Fruit fly (Drosophila melanogaster) whole organism, pupa: ENCODE measurements around the gene bocks.
A peak's percentile ranks its signal among the peaks of the same experiment; 100 is the strongest.

Source experiments
- CG10348 ChIP-seq: fragments of 200-800 bp; sonication (Bioruptor generic); IDR thresholded peaks from 2 replicates; pipeline ENCODE4 v1.3.6; 2022; ENCODE audit warnings: missing biosample characterization, missing genetic modification characterization
- CG12605 ChIP-seq: fragments of 200-800 bp; sonication (Bioruptor generic); IDR thresholded peaks from 2 replicates; pipeline ENCODE4 v1.3.6; 2022; ENCODE audit warnings: missing biosample characterization, missing genetic modification characterization
- CG13204 ChIP-seq: fragments of 200-800 bp; sonication (Bioruptor generic); optimal IDR thresholded peaks from 2 replicates; lab custom pipeline; 2018; ENCODE audit warnings: missing biosample characterization, mild to moderate bottlenecking, missing genetic modification characterization, moderate library complexity
- CG14655 ChIP-seq: fragments of 200-800 bp; sonication (Bioruptor generic); optimal IDR thresholded peaks from 3 replicates; lab custom pipeline; 2017; ENCODE audit warnings: mild to moderate bottlenecking, missing biosample characterization, missing genetic modification reagents, missing genetic modification characterization
- CG15710 ChIP-seq: fragments of 200-800 bp; sonication (Bioruptor generic); optimal IDR thresholded peaks from 2 replicates; lab custom pipeline; 2018; ENCODE audit warnings: missing biosample characterization, mild to moderate bottlenecking, missing genetic modification characterization, moderate library complexity
- CG17806 ChIP-seq: fragments of 200-800 bp; sonication (Bioruptor generic); optimal IDR thresholded peaks from 2 replicates; lab custom pipeline; 2018; ENCODE audit warnings: missing biosample characterization, mild to moderate bottlenecking, missing genetic modification characterization, moderate library complexity
- CG32121 ChIP-seq: fragments of 200-800 bp; sonication (Bioruptor generic); IDR thresholded peaks from 2 replicates; pipeline ENCODE4 v1.3.6; 2022; ENCODE audit warnings: missing biosample characterization, missing genetic modification characterization
- CG34367 ChIP-seq: fragments of 200-800 bp; sonication (Bioruptor generic); optimal IDR thresholded peaks from 2 replicates; lab custom pipeline; 2018; ENCODE audit warnings: missing biosample characterization, mild to moderate bottlenecking, missing genetic modification characterization
- CG4496 ChIP-seq: fragments of 200-800 bp; sonication (Bioruptor generic); IDR thresholded peaks from 3 replicates; pipeline ENCODE4 v1.3.6; 2022; ENCODE audit warnings: missing biosample characterization, missing genetic modification characterization
- CG8159 ChIP-seq: fragments of 200-800 bp; sonication (Bioruptor generic); optimal IDR thresholded peaks from 3 replicates; lab custom pipeline; 2018; ENCODE audit warnings: missing biosample characterization, mild to moderate bottlenecking, missing genetic modification characterization, moderate library complexity
- CG8301 ChIP-seq: fragments of 200-800 bp; sonication (Bioruptor generic); optimal IDR thresholded peaks from 2 replicates; lab custom pipeline; 2018; ENCODE audit warnings: missing biosample characterization, mild to moderate bottlenecking, missing genetic modification characterization
- CG9948 ChIP-seq: fragments of 200-800 bp; sonication (Bioruptor generic); optimal IDR thresholded peaks from 2 replicates; lab custom pipeline; 2018; ENCODE audit warnings: missing biosample characterization, mild to moderate bottlenecking, missing genetic modification characterization, moderate library complexity
- D1 ChIP-seq: fragments of 200-800 bp; sonication (Bioruptor generic); optimal IDR thresholded peaks from 2 replicates; lab custom pipeline; 2018; ENCODE audit warnings: missing biosample characterization, mild to moderate bottlenecking, missing genetic modification characterization, moderate library complexity
- EcR ChIP-seq: fragments of 200-800 bp; sonication (Bioruptor generic); optimal IDR thresholded peaks from 3 replicates; lab custom pipeline; 2019; ENCODE audit warnings: missing biosample characterization, missing genetic modification characterization, mild to moderate bottlenecking, moderate library complexity, missing genetic modification reagents
- Ets98B ChIP-seq: fragments of 200-800 bp; sonication (Bioruptor generic); IDR thresholded peaks from 2 replicates; pipeline ENCODE4 v1.3.6; 2022; ENCODE audit warnings: missing biosample characterization, missing genetic modification characterization
- Pif1A ChIP-seq: fragments of 200-800 bp; sonication (Bioruptor generic); optimal IDR thresholded peaks from 3 replicates; lab custom pipeline; 2016; ENCODE audit warnings: missing biosample characterization, missing genetic modification characterization
- Pif1B ChIP-seq: fragments of 200-800 bp; sonication (Bioruptor generic); optimal IDR thresholded peaks from 3 replicates; lab custom pipeline; 2016; ENCODE audit warnings: missing biosample characterization, missing genetic modification characterization
- Snoo ChIP-seq: fragments of 200-800 bp; sonication (Bioruptor generic); optimal IDR thresholded peaks from 3 replicates; lab custom pipeline; 2017; ENCODE audit warnings: missing biosample characterization, mild to moderate bottlenecking, missing genetic modification characterization, inconsistent platforms
- fd96Ca ChIP-seq: fragments of 200-800 bp; sonication (Bioruptor generic); IDR thresholded peaks from 3 replicates; pipeline ENCODE4 v1.3.6; 2022; ENCODE audit warnings: missing biosample characterization, missing genetic modification characterization
- gl ChIP-seq: fragments of 200-800 bp; sonication (Bioruptor generic); optimal IDR thresholded peaks from 2 replicates; lab custom pipeline; 2018; ENCODE audit warnings: missing biosample characterization, mild to moderate bottlenecking, missing genetic modification characterization
- rn ChIP-seq: fragments of 200-800 bp; sonication (Bioruptor generic); IDR thresholded peaks from 2 replicates; pipeline ENCODE4 v1.3.6; 2022; ENCODE audit warnings: missing biosample characterization, missing genetic modification characterization

The bocks gene

dm6 chr3R:9625443-9625842, 34.6 kb upstream of the bocks start:
- TF ChIP-seq CG12605 (GFP tag; lab: Robert Waterston, UW) (0 out of 2 replicates have a peak, but pooled peaks have one; percentile 8), gl (no peak), fd96Ca (GFP tag; lab: Robert Waterston, UW) (no peak), CG14655 (GFP tag; lab: Kevin White, UChicago) (no peak), CG10348 (GFP tag; lab: Robert Waterston, UW) (no peak), EcR (peak; percentile 16), CG32121 (GFP tag; lab: Robert Waterston, UW) (peak; percentile 24; the same call in 1 of the 2 replicates), CG13204 (no peak)

DNA sequence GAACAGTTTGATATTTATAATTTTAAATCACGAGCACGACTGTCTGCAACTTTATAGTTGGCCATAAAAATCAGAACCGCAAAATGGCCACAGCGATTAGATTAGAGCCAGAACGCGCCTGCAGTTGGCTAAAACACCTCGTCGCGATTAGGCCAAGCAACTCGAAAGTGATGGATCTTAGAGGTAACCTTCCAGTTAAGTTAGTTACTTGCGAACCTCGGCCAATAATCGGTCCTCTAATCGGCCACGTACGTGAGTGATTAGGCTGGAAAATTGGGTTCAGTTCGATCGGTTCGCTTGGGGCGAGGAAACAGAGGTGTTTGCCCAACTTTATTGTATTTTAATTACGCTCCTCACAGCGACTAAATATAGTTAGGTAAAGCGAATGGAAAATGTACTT, 29.5 kb upstream of the bocks start:
- TF ChIP-seq Pif1A (GFP tag; lab: Kevin White, UChicago) (no peak), CG10348 (GFP tag; lab: Robert Waterston, UW) (no peak), CG13204 (no peak), CG8159 (tag; lab: Kevin White, UChicago) (no peak), CG8301 (no peak), CG34367 (tag; lab: Kevin White, UChicago) (no peak), CG9948 (tag; lab: Kevin White, UChicago) (no peak), Pif1B (GFP tag; lab: Kevin White, UChicago) (no peak), Ets98B (GFP tag; lab: Robert Waterston, UW) (no peak), CG12605 (GFP tag; lab: Robert Waterston, UW) (no peak), D1 (tag; lab: Kevin White, UChicago) (no peak), CG17806 (tag; lab: Kevin White, UChicago) (no peak), fd96Ca (GFP tag; lab: Robert Waterston, UW) (no peak), gl (no peak), CG32121 (GFP tag; lab: Robert Waterston, UW) (no peak), CG14655 (GFP tag; lab: Kevin White, UChicago) (no peak), EcR (no peak), Snoo (no peak), rn (GFP tag; lab: Robert Waterston, UW) (no peak)

DNA sequence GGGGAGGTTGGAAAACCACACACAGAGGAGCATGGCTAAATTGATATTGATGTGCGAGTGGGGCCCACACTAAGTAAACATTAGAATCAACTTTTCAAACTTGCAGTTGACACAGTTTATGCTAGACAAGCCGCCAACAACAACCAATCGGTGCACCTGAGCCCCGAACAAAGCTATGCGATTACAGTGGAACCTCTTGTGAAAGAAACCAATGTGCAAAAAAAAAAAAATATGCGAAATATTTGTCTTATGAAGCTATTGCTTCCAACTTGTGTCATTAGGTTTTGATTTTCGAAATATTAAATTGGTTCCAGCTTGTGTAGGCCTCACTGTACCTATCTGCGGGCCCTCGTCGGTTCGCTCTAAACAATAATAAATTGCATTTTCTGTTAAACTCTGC, 27.5 kb upstream of the bocks start:
- TF ChIP-seq EcR (no peak), CG10348 (GFP tag; lab: Robert Waterston, UW) (peak; percentile 72; the same call in 1 of the 2 replicates), CG8301 (peak; percentile 82), CG32121 (GFP tag; lab: Robert Waterston, UW) (peak; percentile 93), CG14655 (GFP tag; lab: Kevin White, UChicago) (peak; percentile 77), Ets98B (GFP tag; lab: Robert Waterston, UW) (peak; percentile 92), CG15710 (tag; lab: Kevin White, UChicago) (peak; percentile 35), rn (GFP tag; lab: Robert Waterston, UW) (peak; percentile 81), D1 (tag; lab: Kevin White, UChicago) (no peak), CG13204 (no peak), Snoo (peak; percentile 13), CG17806 (tag; lab: Kevin White, UChicago) (peak; percentile 51), gl (no peak), Pif1A (GFP tag; lab: Kevin White, UChicago) (peak; percentile 54), CG8159 (tag; lab: Kevin White, UChicago) (peak; percentile 56), Pif1B (GFP tag; lab: Kevin White, UChicago) (peak; percentile 10), CG12605 (GFP tag; lab: Robert Waterston, UW) (peak; percentile 86), CG34367 (tag; lab: Kevin White, UChicago) (no peak), CG4496 (GFP tag; lab: Robert Waterston, UW) (peak; percentile 95), CG9948 (tag; lab: Kevin White, UChicago) (peak; percentile 51), fd96Ca (GFP tag; lab: Robert Waterston, UW) (peak; percentile 94)

dm6 chr3R:9613124-9613523, 22.3 kb upstream of the bocks start:
- peak; percentile 52 for TF ChIP-seq CG9948 (tag; lab: Kevin White, UChicago)
- peak; percentile 24 for TF ChIP-seq CG15710 (tag; lab: Kevin White, UChicago)
- peak; percentile 96 for TF ChIP-seq CG4496 (GFP tag; lab: Robert Waterston, UW)
- peak; percentile 90 for TF ChIP-seq CG12605 (GFP tag; lab: Robert Waterston, UW)
- TF ChIP-seq CG13204 = no peak
- peak; percentile 95 for TF ChIP-seq CG32121 (GFP tag; lab: Robert Waterston, UW)
- peak; percentile 84 for TF ChIP-seq Snoo
- peak; percentile 87 for TF ChIP-seq CG8301
- TF ChIP-seq EcR = no peak
- TF ChIP-seq D1 (tag; lab: Kevin White, UChicago) = no peak
- peak; percentile 83 for TF ChIP-seq CG14655 (GFP tag; lab: Kevin White, UChicago)
- peak; percentile 84 for TF ChIP-seq rn (GFP tag; lab: Robert Waterston, UW)
- peak; percentile 65 for TF ChIP-seq CG10348 (GFP tag; lab: Robert Waterston, UW)
- TF ChIP-seq Ets98B (GFP tag; lab: Robert Waterston, UW) = peak; percentile 95
- peak; percentile 84 for TF ChIP-seq Pif1B (GFP tag; lab: Kevin White, UChicago)
- TF ChIP-seq fd96Ca (GFP tag; lab: Robert Waterston, UW) = peak; percentile 94
- peak; percentile 92 for TF ChIP-seq Pif1A (GFP tag; lab: Kevin White, UChicago)
- TF ChIP-seq CG34367 (tag; lab: Kevin White, UChicago) = peak; percentile 29
- peak; percentile 70 for TF ChIP-seq CG17806 (tag; lab: Kevin White, UChicago)
- TF ChIP-seq CG8159 (tag; lab: Kevin White, UChicago) = peak; percentile 62
- TF ChIP-seq gl = no peak

- no peak for TF ChIP-seq fd96Ca (GFP tag; lab: Robert Waterston, UW)
- no peak for TF ChIP-seq CG4496 (GFP tag; lab: Robert Waterston, UW)
- no peak for TF ChIP-seq rn (GFP tag; lab: Robert Waterston, UW)
- TF ChIP-seq CG32121 (GFP tag; lab: Robert Waterston, UW) = no peak
- no peak for TF ChIP-seq CG8159 (tag; lab: Kevin White, UChicago)
- TF ChIP-seq CG8301 = no peak
- TF ChIP-seq CG34367 (tag; lab: Kevin White, UChicago) = no peak
- no peak for TF ChIP-seq Pif1B (GFP tag; lab: Kevin White, UChicago)
- TF ChIP-seq CG13204 = no peak
- no peak for TF ChIP-seq CG12605 (GFP tag; lab: Robert Waterston, UW)
- no peak for TF ChIP-seq D1 (tag; lab: Kevin White, UChicago)
- TF ChIP-seq CG9948 (tag; lab: Kevin White, UChicago) = no peak
- no peak for TF ChIP-seq Ets98B (GFP tag; lab: Robert Waterston, UW)
- TF ChIP-seq CG14655 (GFP tag; lab: Kevin White, UChicago) = no peak
- no peak for TF ChIP-seq Snoo
- TF ChIP-seq EcR = no peak
- no peak for TF ChIP-seq CG15710 (tag; lab: Kevin White, UChicago)
- no peak for TF ChIP-seq Pif1A (GFP tag; lab: Kevin White, UChicago)
Observed at dm6 chr3R:9612217-9612616, 21.4 kb upstream of the bocks start.
